Fruit fly (Drosophila melanogaster): ENCODE data around the gene Mhcl.

Gene Mhcl

dm6 chr3R:16049369-16049768 is 49.2 kb downstream of the Mhcl start, which contains the start of the genes IKKbeta and CG5013 (continued):
- no peak for TF ChIP-seq en (GFP tag; optimal IDR thresholded peaks at IDR 0.05)
- peak; percentile 73 for TF ChIP-seq CG1603 (tag; optimal IDR thresholded peaks at IDR 0.05)
- no peak for TF ChIP-seq bowl (GFP tag; IDR thresholded peaks at IDR 0.05)
- TF ChIP-seq BtbVII (GFP tag; optimal IDR thresholded peaks at IDR 0.05): no peak
- no peak for TF ChIP-seq gcm (GFP tag; optimal IDR thresholded peaks at IDR 0.05)
- peak; percentile 79 for TF ChIP-seq zfh2 (GFP tag; optimal IDR thresholded peaks at IDR 0.05)
- peak; percentile 42 for TF ChIP-seq CG12155 (GFP tag; optimal IDR thresholded peaks at IDR 0.05)
- TF ChIP-seq CG14965 (GFP tag; optimal IDR thresholded peaks at IDR 0.05; ENCODE audit: borderline replicate concordance): no peak
- peak; percentile 89 for TF ChIP-seq Dll (GFP tag; IDR thresholded peaks at IDR 0.05; ENCODE audit: partially characterized antibody)
- no peak for TF ChIP-seq toy (GFP tag; IDR thresholded peaks at IDR 0.05)
- TF ChIP-seq CG1233 (GFP tag; optimal IDR thresholded peaks at IDR 0.05): peak; percentile 10
- no peak for TF ChIP-seq CG3838 (GFP tag; optimal IDR thresholded peaks at IDR 0.05)
- no peak for TF ChIP-seq sim (GFP tag; IDR thresholded peaks at IDR 0.05)
- TF ChIP-seq CG9876 (GFP tag; optimal IDR thresholded peaks at IDR 0.05): peak; percentile 26
- peak; percentile 43 for TF ChIP-seq CG16863 (GFP tag; optimal IDR thresholded peaks at IDR 0.05)
- peak; percentile 21 for TF ChIP-seq CG11398 (GFP tag; optimal IDR thresholded peaks at IDR 0.05)
- TF ChIP-seq fd64A (GFP tag; optimal IDR thresholded peaks at IDR 0.05): no peak
- TF ChIP-seq E2f2 (GFP tag; IDR thresholded peaks at IDR 0.05): peak; percentile 30; the same call in 1 of the 2 replicates
- TF ChIP-seq sr (GFP tag; IDR thresholded peaks at IDR 0.05): no peak
- TF ChIP-seq CG2120 (GFP tag; optimal IDR thresholded peaks at IDR 0.05): peak; percentile 68
- no peak for TF ChIP-seq GATAe (GFP tag; conservative IDR thresholded peaks at IDR 0.05)
- TF ChIP-seq mam (GFP tag; optimal IDR thresholded peaks at IDR 0.05): peak; percentile 78
- TF ChIP-seq CG9932 (GFP tag; IDR thresholded peaks at IDR 0.05): peak; percentile 73
- TF ChIP-seq CG7556 (GFP tag; optimal IDR thresholded peaks at IDR 0.05): no peak
- TF ChIP-seq Hr39 (optimal IDR thresholded peaks at IDR 0.05): no peak
- 0 out of 3 replicates have a peak, but pooled peaks have one; percentile 22 for TF ChIP-seq ase (GFP tag; IDR thresholded peaks at IDR 0.05)
- peak; percentile 67 for TF ChIP-seq CG30020 (tag; optimal IDR thresholded peaks at IDR 0.05)
- peak; percentile 50 for TF ChIP-seq NC2β (GFP tag; optimal IDR thresholded peaks at IDR 0.05)
- peak; percentile 54 for TF ChIP-seq Elba2 (GFP tag; optimal IDR thresholded peaks at IDR 0.05)
- peak; percentile 6 for TF ChIP-seq Hr3 (GFP tag; optimal IDR thresholded peaks at IDR 0.05)
- peak; percentile 29; the same call in 1 of the 2 replicates for TF ChIP-seq CG10366 (GFP tag; IDR thresholded peaks at IDR 0.05)
- TF ChIP-seq CG10431 (GFP tag; optimal IDR thresholded peaks at IDR 0.05): no peak
- 0 out of 2 replicates have a peak, but pooled peaks have one; percentile 41 for TF ChIP-seq CG6689 (GFP tag; IDR thresholded peaks at IDR 0.05)
- TF ChIP-seq CG9817 (tag; optimal IDR thresholded peaks at IDR 0.05): peak; percentile 61
- TF ChIP-seq ems (GFP tag; optimal IDR thresholded peaks at IDR 0.05): peak; percentile 43
- TF ChIP-seq Atf3 (GFP tag; optimal IDR thresholded peaks at IDR 0.05): no peak
- no peak for TF ChIP-seq CG15269 (tag; optimal IDR thresholded peaks at IDR 0.05)
- TF ChIP-seq CG8944 (GFP tag; optimal IDR thresholded peaks at IDR 0.05): no peak
- TF ChIP-seq vnd (GFP tag; IDR thresholded peaks at IDR 0.05; ENCODE audit: partially characterized antibody): peak; percentile 79
- no peak for TF ChIP-seq Hand (GFP tag; optimal IDR thresholded peaks at IDR 0.05)
- TF ChIP-seq CG3726 (GFP tag; IDR thresholded peaks at IDR 0.05): no peak
- TF ChIP-seq chm (GFP tag; IDR thresholded peaks at IDR 0.05): no peak
- TF ChIP-seq NfI (GFP tag; optimal IDR thresholded peaks at IDR 0.05): peak; percentile 8
- TF ChIP-seq ci (GFP tag; IDR thresholded peaks at IDR 0.05): 0 out of 3 replicates have a peak, but pooled peaks have one; percentile 49
- no peak for TF ChIP-seq Hey (tag; optimal IDR thresholded peaks at IDR 0.05)
- TF ChIP-seq exex (tag; optimal IDR thresholded peaks at IDR 0.05): no peak
- TF ChIP-seq dm (GFP tag; optimal IDR thresholded peaks at IDR 0.05): peak; percentile 54
- TF ChIP-seq ftz-f1 (GFP tag; optimal IDR thresholded peaks at IDR 0.05): no peak
- peak; percentile 36; the same call in 2 of the 3 replicates for TF ChIP-seq Aef1 (GFP tag; IDR thresholded peaks at IDR 0.05)
- no peak for TF ChIP-seq grn (GFP tag; optimal IDR thresholded peaks at IDR 0.05)
- TF ChIP-seq ranshi (GFP tag; IDR thresholded peaks at IDR 0.05): peak; percentile 52; the same call in 1 of the 2 replicates
- no peak for TF ChIP-seq CG16815 (GFP tag; optimal IDR thresholded peaks at IDR 0.05)
